Worm (Caenorhabditis elegans): ENCODE data around the gene F52E1.9.

DNA sequence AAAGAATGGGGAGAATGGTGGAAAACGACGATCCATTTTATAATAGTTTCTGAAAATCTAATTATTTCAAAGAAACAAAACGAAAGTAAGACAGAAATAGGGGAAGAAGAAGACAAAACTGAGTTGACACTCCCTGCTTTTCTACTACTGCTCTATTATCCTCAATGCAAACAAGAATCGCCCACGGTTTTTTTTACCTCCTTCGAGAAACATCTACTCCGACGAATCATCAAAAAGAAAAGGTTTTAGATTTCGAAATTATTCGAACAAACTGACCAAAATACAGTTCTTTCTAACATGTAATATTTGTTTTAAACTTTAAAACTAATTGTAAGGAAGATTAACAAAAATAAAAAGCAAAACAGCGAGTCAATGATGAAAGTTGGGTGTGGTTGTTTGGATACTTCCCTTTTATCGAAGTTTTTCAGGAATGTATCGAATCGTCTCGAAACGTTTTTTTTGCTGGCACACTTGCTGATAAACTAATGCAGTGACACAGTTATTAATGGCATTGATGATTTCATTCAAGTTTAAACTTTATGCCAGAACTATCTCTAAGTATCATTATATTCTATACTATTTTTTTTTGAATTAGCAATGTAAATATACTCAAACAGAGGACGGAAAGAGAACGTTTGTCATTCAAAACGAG, 16.5 kb downstream of the F52E1.9 start, which contains the start of gene hsp-17:
- TF ChIP-seq unc-62 (GFP tag; optimal IDR thresholded peaks at IDR 0.05) (no peak), ets-5 (GFP tag; IDR thresholded peaks at IDR 0.05) (no peak), lin-15B (tag; optimal IDR thresholded peaks at IDR 0.05) (no peak), elt-2 (tag; optimal IDR thresholded peaks at IDR 0.05) (peak; percentile 66), nhr-237 (tag; optimal IDR thresholded peaks at IDR 0.05) (no peak), lin-14 (GFP tag; optimal IDR thresholded peaks at IDR 0.05) (no peak), skn-1 (tag; optimal IDR thresholded peaks at IDR 0.05) (no peak), hpl-2 (GFP tag; optimal IDR thresholded peaks at IDR 0.05) (no peak)

Measured in whole organism, L1 larva.